Worm (Caenorhabditis elegans) whole organism, L1 larva: ENCODE measurements around the gene D1086.8.

ENCODE experiments used
- dpl-1 ChIP-seq, 3 experiments: fragments of 150-350 bp in 2 of 3; sonication (generic microtip) in 1 of 3; optimal IDR thresholded peaks; 2 replicates each; lab custom pipeline; 2014 to 2017; ENCODE audit warnings: missing biosample characterization in 3 of 3, missing genetic modification characterization in 3 of 3, missing genetic modification reagents in 3 of 3
- mdl-1 ChIP-seq, 2 experiments: fragments of 150-350 bp; optimal IDR thresholded peaks; 2 replicates each; lab custom pipeline; 2014 to 2017; ENCODE audit warnings: missing biosample characterization in 2 of 2, missing genetic modification characterization in 2 of 2, inconsistent platforms in 1 of 2

ce11 chrV:14134757-14135441, 41.0 kb downstream of the D1086.8 start:
- TF ChIP-seq dpl-1 (GFP tag; optimal IDR thresholded peaks at IDR 0.05; lab: Kevin White, UChicago) (no peak), mdl-1 (tag; optimal IDR thresholded peaks at IDR 0.05; lab: Kevin White, UChicago) (no peak)
